Worm (Caenorhabditis elegans) whole organism, L4/young adult: ENCODE results near the gene Y39A3B.1.

Experiments used
- W03F9.2 ChIP-seq: fragments of 150-350 bp; optimal IDR thresholded peaks from 2 replicates; lab custom pipeline; 2014; ENCODE audit warnings: missing biosample characterization, missing genetic modification characterization
- him-1 ChIP-seq: sonication (generic microtip); optimal IDR thresholded peaks from 2 replicates; lab custom pipeline; 2016; ENCODE audit warnings: missing genotype, missing genetic modification reagents, missing genetic modification characterization, missing compliant biosample characterization

ce11 chrIII:1961895-1962506 is 43.8 kb upstream of the Y39A3B.1 start, which contains the start of gene mboa-6:
- no peak for TF ChIP-seq him-1 (tag; lab: Kevin White, UChicago)
- no peak for TF ChIP-seq W03F9.2 (tag; lab: Kevin White, UChicago)
